Worm (Caenorhabditis elegans): Measurements from ENCODE around the gene rom-4.

rom-4 gene

ce11 chrIV:16995425-16995824 lies at the start of gene rom-4 (continued):
- TF ChIP-seq ceh-14 (tag; optimal IDR thresholded peaks at IDR 0.05) (peak; percentile 71), unc-55 (GFP tag; optimal IDR thresholded peaks at IDR 0.05) (no peak), npax-4 (tag; optimal IDR thresholded peaks at IDR 0.05) (no peak), ztf-16 (tag; optimal IDR thresholded peaks at IDR 0.05) (no peak), pag-3 (tag; optimal IDR thresholded peaks at IDR 0.05; ENCODE audit: borderline replicate concordance) (no peak), elt-4 (tag; optimal IDR thresholded peaks at IDR 0.05) (no peak), ahr-1 (tag; optimal IDR thresholded peaks at IDR 0.05) (peak; percentile 31), gmeb-2 (tag; optimal IDR thresholded peaks at IDR 0.05) (no peak), ceh-2 (tag; optimal IDR thresholded peaks at IDR 0.05) (peak; percentile 95), ceh-6 (GFP tag; optimal IDR thresholded peaks at IDR 0.05) (no peak), hlh-13 (GFP tag; optimal IDR thresholded peaks at IDR 0.05) (no peak), nhr-11 (tag; optimal IDR thresholded peaks at IDR 0.05) (no peak), hlh-6 (tag; optimal IDR thresholded peaks at IDR 0.05) (no peak), pax-1 (tag; optimal IDR thresholded peaks at IDR 0.05) (no peak), ttx-3 (tag; optimal IDR thresholded peaks at IDR 0.05) (no peak), fkh-6 (tag; optimal IDR thresholded peaks at IDR 0.05) (no peak)

ce11 chrIV:16946746-16947145 lies 48.9 kb upstream of the rom-4 start, which contains the start of the genes Y116A8C.9 and arf-6:
Y116A8C.9 (minus strand) TSS chrIV:16946800.
arf-6 (plus strand) TSS chrIV:16947120.
- TF ChIP-seq C08G9.2 (tag; optimal IDR thresholded peaks at IDR 0.05) (peak; percentile 22), T23F11.4 (GFP tag; optimal IDR thresholded peaks at IDR 0.05) (peak; percentile 54), tbx-7 (tag; optimal IDR thresholded peaks at IDR 0.05) (peak; percentile 36), ttx-3 (tag; optimal IDR thresholded peaks at IDR 0.05) (peak; percentile 68), sox-4 (tag; optimal IDR thresholded peaks at IDR 0.05) (peak; percentile 68), fkh-6 (tag; optimal IDR thresholded peaks at IDR 0.05) (no peak), ceh-19 (GFP tag; optimal IDR thresholded peaks at IDR 0.05) (peak; percentile 68), nhr-11 (tag; optimal IDR thresholded peaks at IDR 0.05) (no peak), K09A11.1 (tag; optimal IDR thresholded peaks at IDR 0.05; ENCODE audit: insufficient read depth) (peak; percentile 48), syd-9 (tag; optimal IDR thresholded peaks at IDR 0.05) (peak; percentile 18), ets-4 (tag; optimal IDR thresholded peaks at IDR 0.05) (no peak), odd-2 (tag; optimal IDR thresholded peaks at IDR 0.05) (no peak), ref-2 (tag; optimal IDR thresholded peaks at IDR 0.05) (peak; percentile 1), zip-5 (tag; optimal IDR thresholded peaks at IDR 0.05) (peak; percentile 43), unc-3 (GFP tag; conservative IDR thresholded peaks at IDR 0.05) (no peak), unc-3 (tag; optimal IDR thresholded peaks at IDR 0.05) (peak; percentile 53), elt-2 (tag; optimal IDR thresholded peaks at IDR 0.05) (peak; percentile 75), ceh-22 (tag; optimal IDR thresholded peaks at IDR 0.05) (no peak), K02D7.2 (tag; optimal IDR thresholded peaks at IDR 0.05) (peak; percentile 54), Y22D7AL.16 (tag; optimal IDR thresholded peaks at IDR 0.05) (peak; percentile 45), C38D4.7 (GFP tag; optimal IDR thresholded peaks at IDR 0.05) (peak; percentile 62), tbx-2 (tag; optimal IDR thresholded peaks at IDR 0.05) (peak; percentile 42), ceh-34 (tag; optimal IDR thresholded peaks at IDR 0.05) (peak; percentile 59), unc-86 (tag; optimal IDR thresholded peaks at IDR 0.05) (peak; percentile 69), mec-3 (tag; optimal IDR thresholded peaks at IDR 0.05; ENCODE audit: borderline replicate concordance) (no peak), rnt-1 (tag; optimal IDR thresholded peaks at IDR 0.05) (peak; percentile 24), hlh-8 (tag; optimal IDR thresholded peaks at IDR 0.05) (peak; percentile 22), hlh-30 (tag; optimal IDR thresholded peaks at IDR 0.05; ENCODE audit: insufficient read depth) (peak; percentile 48), ztf-16 (tag; optimal IDR thresholded peaks at IDR 0.05) (peak; percentile 54), npax-4 (tag; optimal IDR thresholded peaks at IDR 0.05) (peak; percentile 6), gmeb-2 (tag; optimal IDR thresholded peaks at IDR 0.05) (peak; percentile 56), hlh-6 (tag; optimal IDR thresholded peaks at IDR 0.05) (no peak), hlh-13 (GFP tag; optimal IDR thresholded peaks at IDR 0.05) (peak; percentile 7), ceh-9 (tag; optimal IDR thresholded peaks at IDR 0.05) (no peak), nfya-1 (tag; optimal IDR thresholded peaks at IDR 0.05) (peak; percentile 55), ceh-48 (tag; optimal IDR thresholded peaks at IDR 0.05) (peak; percentile 92), unc-42 (tag; optimal IDR thresholded peaks at IDR 0.05) (peak; percentile 58), madf-2 (tag; optimal IDR thresholded peaks at IDR 0.05) (peak; percentile 27), unc-55 (GFP tag; optimal IDR thresholded peaks at IDR 0.05) (no peak), ceh-31 (tag; optimal IDR thresholded peaks at IDR 0.05) (peak; percentile 61), pros-1 (tag; optimal IDR thresholded peaks at IDR 0.05) (no peak), ahr-1 (tag; optimal IDR thresholded peaks at IDR 0.05) (peak; percentile 62), ceh-14 (tag; optimal IDR thresholded peaks at IDR 0.05) (peak; percentile 32), pat-9 (tag; optimal IDR thresholded peaks at IDR 0.05) (peak; percentile 53), ceh-2 (tag; optimal IDR thresholded peaks at IDR 0.05) (peak; percentile 56)
